Fruit fly (Drosophila melanogaster) whole organism, prepupa: ENCODE results near the gene CG5953.
A peak's percentile ranks its signal among the peaks of the same experiment; 100 is the strongest.

Experiments
- Blimp-1 ChIP-seq: fragments of 200-800 bp; sonication (Bioruptor generic); optimal IDR thresholded peaks from 3 replicates; lab custom pipeline; 2017; ENCODE audit warnings: missing biosample characterization, missing genetic modification characterization, mild to moderate bottlenecking, moderate library complexity, missing genetic modification reagents
- CG10631 ChIP-seq: fragments of 200-800 bp; sonication (Bioruptor generic); optimal IDR thresholded peaks from 2 replicates; lab custom pipeline; 2016; ENCODE audit warnings: missing biosample characterization, missing genetic modification characterization
- CG11294 ChIP-seq: fragments of 200-800 bp; sonication (Bioruptor generic); IDR thresholded peaks from 2 replicates; pipeline ENCODE4 v1.3.6; 2022; ENCODE audit warnings: missing biosample characterization, missing genetic modification characterization
- CG11762 ChIP-seq: fragments of 200-800 bp; sonication (Bioruptor generic); optimal IDR thresholded peaks from 3 replicates; lab custom pipeline; 2016; ENCODE audit warnings: missing biosample characterization, missing genetic modification characterization; ENCODE audit not compliant: insufficient read depth
- CG15336 ChIP-seq: fragments of 200-800 bp; sonication (Bioruptor generic); IDR thresholded peaks from 2 replicates; pipeline ENCODE4 v1.3.6; 2022; ENCODE audit warnings: missing biosample characterization, missing genetic modification characterization
- CG1621 ChIP-seq: fragments of 200-800 bp; sonication (Bioruptor generic); optimal IDR thresholded peaks from 3 replicates; lab custom pipeline; 2018; ENCODE audit warnings: missing biosample characterization, mild to moderate bottlenecking, missing genetic modification characterization
- CG3032 ChIP-seq: fragments of 200-800 bp; optimal IDR thresholded peaks from 2 replicates; lab custom pipeline; 2019; ENCODE audit warnings: missing biosample characterization, mild to moderate bottlenecking, missing genetic modification characterization, moderate library complexity
- CG32006 ChIP-seq: fragments of 200-800 bp; sonication (Bioruptor generic); optimal IDR thresholded peaks from 3 replicates; lab custom pipeline; 2017; ENCODE audit warnings: missing biosample characterization, mild to moderate bottlenecking, missing genetic modification characterization
- CG3919 ChIP-seq: fragments of 200-800 bp; sonication (Bioruptor generic); optimal IDR thresholded peaks from 3 replicates; lab custom pipeline; 2016; ENCODE audit warnings: missing biosample characterization, missing genetic modification characterization
- CG4318 ChIP-seq: fragments of 200-800 bp; sonication (Bioruptor generic); optimal IDR thresholded peaks from 3 replicates; lab custom pipeline; 2017; ENCODE audit warnings: missing biosample characterization, mild to moderate bottlenecking, missing genetic modification characterization
- CG6163 ChIP-seq: fragments of 200-800 bp; sonication (Bioruptor generic); IDR thresholded peaks from 3 replicates; pipeline ENCODE4 v1.3.6; 2022; ENCODE audit warnings: missing biosample characterization, missing genetic modification characterization
- CG6808 ChIP-seq: fragments of 200-800 bp; sonication (Bioruptor generic); optimal IDR thresholded peaks from 3 replicates; lab custom pipeline; 2017; ENCODE audit warnings: missing biosample characterization, missing genetic modification characterization, mild to moderate bottlenecking, moderate library complexity, missing genetic modification reagents
- CG7368 ChIP-seq: fragments of 200-800 bp; sonication (Bioruptor generic); optimal IDR thresholded peaks from 3 replicates; lab custom pipeline; 2016; ENCODE audit warnings: missing biosample characterization, missing genetic modification characterization
- CG8119 ChIP-seq: fragments of 200-800 bp; sonication (Bioruptor generic); IDR thresholded peaks from 3 replicates; pipeline ENCODE4 v1.3.6; 2022; ENCODE audit warnings: missing biosample characterization, missing genetic modification characterization
- CG8319 ChIP-seq: fragments of 200-800 bp; sonication (Bioruptor generic); optimal IDR thresholded peaks from 3 replicates; lab custom pipeline; 2016; ENCODE audit warnings: missing biosample characterization, missing genetic modification characterization
- CG8632 ChIP-seq: fragments of 200-800 bp; sonication (Bioruptor generic); optimal IDR thresholded peaks from 3 replicates; lab custom pipeline; 2016; ENCODE audit warnings: missing biosample characterization, missing genetic modification characterization
- Eip78C ChIP-seq: fragments of 200-800 bp; sonication (Bioruptor generic); peaks from one replicate; lab custom pipeline; 2016; ENCODE audit warnings: missing biosample characterization, missing genetic modification characterization
- Eip93F ChIP-seq: fragments of 200-800 bp; sonication (Bioruptor generic); optimal IDR thresholded peaks from 2 replicates; lab custom pipeline; 2016; ENCODE audit warnings: missing biosample characterization, mild to moderate bottlenecking, missing genetic modification characterization
- Ets21C ChIP-seq: fragments of 200-800 bp; sonication (Bioruptor generic); optimal IDR thresholded peaks from 3 replicates; lab custom pipeline; 2016; ENCODE audit warnings: missing biosample characterization, missing genetic modification characterization
- Ets96B ChIP-seq: fragments of 200-800 bp; optimal IDR thresholded peaks from 2 replicates; lab custom pipeline; 2019; ENCODE audit warnings: missing biosample characterization, mild to moderate bottlenecking, missing genetic modification characterization, moderate library complexity
- Gug ChIP-seq: fragments of 200-800 bp; sonication (Bioruptor generic); IDR thresholded peaks from 2 replicates; pipeline ENCODE4 v1.3.6; 2022; ENCODE audit warnings: missing biosample characterization, missing genetic modification characterization
- Hr38 ChIP-seq: sonication (Bioruptor generic); optimal IDR thresholded peaks from 2 replicates; lab custom pipeline; 2016; ENCODE audit warnings: missing biosample characterization, missing genetic modification characterization
- Hr39 ChIP-seq: fragments of 200-800 bp; sonication (Bioruptor generic); optimal IDR thresholded peaks from 2 replicates; lab custom pipeline; 2016; ENCODE audit warnings: missing biosample characterization, missing genetic modification characterization
- Hr4 ChIP-seq: fragments of 200-800 bp; sonication (Bioruptor generic); optimal IDR thresholded peaks from 3 replicates; lab custom pipeline; 2016; ENCODE audit warnings: missing biosample characterization, missing genetic modification characterization
- Met ChIP-seq: fragments of 200-800 bp; sonication (Bioruptor generic); optimal IDR thresholded peaks from 3 replicates; lab custom pipeline; 2016; ENCODE audit warnings: missing biosample characterization, missing genetic modification characterization
- OdsH ChIP-seq: fragments of 200-800 bp; sonication (Bioruptor generic); optimal IDR thresholded peaks from 3 replicates; lab custom pipeline; 2016; ENCODE audit warnings: missing biosample characterization, missing genetic modification characterization
- Smox ChIP-seq: fragments of 200-800 bp; sonication (Bioruptor generic); optimal IDR thresholded peaks from 3 replicates; lab custom pipeline; 2016; ENCODE audit warnings: missing biosample characterization, missing genetic modification characterization
- Sox14 ChIP-seq: fragments of 200-800 bp; sonication (Bioruptor generic); optimal IDR thresholded peaks from 3 replicates; lab custom pipeline; 2016; ENCODE audit warnings: missing biosample characterization, missing genetic modification characterization
- Sox15 ChIP-seq: fragments of 200-800 bp; sonication (Bioruptor generic); optimal IDR thresholded peaks from 3 replicates; lab custom pipeline; 2016; ENCODE audit warnings: missing biosample characterization, missing genetic modification characterization
- acj6 ChIP-seq: fragments of 200-800 bp; sonication (Bioruptor generic); optimal IDR thresholded peaks from 3 replicates; lab custom pipeline; 2016; ENCODE audit warnings: missing biosample characterization, missing genetic modification characterization
- dac ChIP-seq: fragments of 200-800 bp; sonication (Bioruptor generic); optimal IDR thresholded peaks from 2 replicates; lab custom pipeline; 2017; ENCODE audit warnings: missing biosample characterization, mild to moderate bottlenecking, missing genetic modification characterization
- eg ChIP-seq: fragments of 200-800 bp; sonication (Bioruptor generic); IDR thresholded peaks from 3 replicates; pipeline ENCODE4 v1.3.6; 2022; ENCODE audit warnings: missing biosample characterization, missing genetic modification characterization
- esn ChIP-seq: fragments of 200-800 bp; sonication (Bioruptor generic); optimal IDR thresholded peaks from 2 replicates; lab custom pipeline; 2016; ENCODE audit warnings: missing biosample characterization, mild to moderate bottlenecking, missing genetic modification characterization, moderate library complexity
- fd59A ChIP-seq: fragments of 200-800 bp; sonication (Bioruptor generic); optimal IDR thresholded peaks from 2 replicates; lab custom pipeline; 2017; ENCODE audit warnings: missing biosample characterization, mild to moderate bottlenecking, missing genetic modification characterization, missing genetic modification reagents
- fd85E ChIP-seq: fragments of 200-800 bp; sonication (Bioruptor generic); optimal IDR thresholded peaks from 3 replicates; lab custom pipeline; 2016; ENCODE audit warnings: missing biosample characterization, missing genetic modification characterization
- fkh ChIP-seq: fragments of 200-800 bp; sonication (Bioruptor generic); optimal IDR thresholded peaks from 3 replicates; lab custom pipeline; 2017; ENCODE audit warnings: missing biosample characterization, mild to moderate bottlenecking, missing genetic modification characterization, moderate library complexity
- lz ChIP-seq: fragments of 200-800 bp; sonication (Bioruptor generic); optimal IDR thresholded peaks from 3 replicates; lab custom pipeline; 2016; ENCODE audit warnings: missing biosample characterization, missing genetic modification characterization
- net ChIP-seq: fragments of 200-800 bp; sonication (Bioruptor generic); optimal IDR thresholded peaks from 3 replicates; lab custom pipeline; 2016; ENCODE audit warnings: missing biosample characterization, missing genetic modification characterization
- pdm3 ChIP-seq: fragments of 200-800 bp; sonication (Bioruptor generic); optimal IDR thresholded peaks from 3 replicates; lab custom pipeline; 2016; ENCODE audit warnings: missing biosample characterization, missing genetic modification characterization
- salr ChIP-seq, 2 experiments: fragments of 200-800 bp; sonication (Bioruptor generic); optimal IDR thresholded peaks; 3 replicates each; lab custom pipeline; 2016 to 2018; ENCODE audit warnings: missing biosample characterization in 2 of 2, missing genetic modification characterization in 2 of 2, mild to moderate bottlenecking in 1 of 2
- spab ChIP-seq: fragments of 200-800 bp; sonication (Bioruptor generic); optimal IDR thresholded peaks from 2 replicates; lab custom pipeline; 2017; ENCODE audit warnings: missing biosample characterization, mild to moderate bottlenecking, missing genetic modification characterization, missing genetic modification reagents
- ss ChIP-seq, 2 experiments: fragments of 200-800 bp; sonication (Bioruptor generic); optimal IDR thresholded peaks; 2 replicates in 1 of 2; 3 replicates in 1 of 2; lab custom pipeline; 2017 to 2018; ENCODE audit warnings: mild to moderate bottlenecking in 2 of 2, missing biosample characterization in 2 of 2, missing genetic modification characterization in 2 of 2, moderate library complexity in 1 of 2
- svp ChIP-seq: fragments of 200-800 bp; sonication (Bioruptor generic); peaks from one replicate; lab custom pipeline; 2016; ENCODE audit warnings: missing biosample characterization, missing genetic modification characterization
- topi ChIP-seq: fragments of 200-800 bp; sonication (Bioruptor generic); optimal IDR thresholded peaks from 3 replicates; lab custom pipeline; 2016; ENCODE audit warnings: missing biosample characterization, missing genetic modification characterization
- vri ChIP-seq: fragments of 200-800 bp; sonication (Bioruptor generic); optimal IDR thresholded peaks from 3 replicates; lab custom pipeline; 2016; ENCODE audit warnings: missing biosample characterization, mild to moderate bottlenecking, missing genetic modification characterization

The CG5953 gene

dm6 chr2L:16500469-16500868 is 32.2 kb downstream of the CG5953 start (continued):
- TF ChIP-seq Smox (GFP tag; lab: Kevin White, UChicago) (peak; percentile 81), acj6 (peak; percentile 92), OdsH (GFP tag; lab: Kevin White, UChicago) (peak; percentile 91), Ets96B (tag; lab: Kevin White, UChicago) (peak; percentile 73), CG6808 (GFP tag; lab: Kevin White, UChicago) (peak; percentile 74), salr (GFP tag; optimal IDR thresholded peaks at IDR 0.05; lab: Kevin White, UChicago) (peak; percentile 57 to 68), Eip78C (peak; percentile 96), svp (GFP tag; lab: Kevin White, UChicago) (peak; percentile 92), CG10631 (GFP tag; lab: Kevin White, UChicago) (peak; percentile 87), fd85E (peak; percentile 56), CG3032 (tag; lab: Kevin White, UChicago) (peak; percentile 67), esn (GFP tag; lab: Kevin White, UChicago) (peak; percentile 87), CG1621 (tag; lab: Kevin White, UChicago) (peak; percentile 80), CG11294 (GFP tag; lab: Robert Waterston, UW) (peak; percentile 86), CG7368 (GFP tag; lab: Kevin White, UChicago) (peak; percentile 85), Blimp-1 (GFP tag; lab: Kevin White, UChicago) (peak; percentile 2), Hr38 (no peak), CG8632 (GFP tag; lab: Kevin White, UChicago) (peak; percentile 81), net (GFP tag; lab: Kevin White, UChicago) (peak; percentile 87), Met (peak; percentile 90), fd59A (GFP tag; lab: Kevin White, UChicago) (peak; percentile 81), Gug (GFP tag; lab: Robert Waterston, UW) (peak; percentile 86), fkh (GFP tag; lab: Kevin White, UChicago) (peak; percentile 37), ss (GFP tag; optimal IDR thresholded peaks at IDR 0.05; lab: Kevin White, UChicago) (peak; percentile 56 to 73), CG4318 (GFP tag; lab: Kevin White, UChicago) (peak; percentile 83), Hr39 (GFP tag; lab: Kevin White, UChicago) (peak; percentile 87), Ets21C (GFP tag; lab: Kevin White, UChicago) (peak; percentile 74), pdm3 (GFP tag; lab: Kevin White, UChicago) (peak; percentile 92), vri (GFP tag; lab: Kevin White, UChicago) (peak; percentile 64), CG11762 (GFP tag; lab: Kevin White, UChicago) (peak; percentile 77), CG8319 (GFP tag; lab: Kevin White, UChicago) (peak; percentile 59), lz (peak; percentile 82), Eip93F (peak; percentile 54)

- TF ChIP-seq fd85E: no peak
- TF ChIP-seq Sox15: no peak
- peak; percentile 56 for TF ChIP-seq fkh (GFP tag; lab: Kevin White, UChicago)
Measured at dm6 chr2L:16499559-16499958, 33.1 kb downstream of the CG5953 start.

- TF ChIP-seq CG7368 (GFP tag; lab: Kevin White, UChicago) (peak; percentile 14), topi (GFP tag; lab: Kevin White, UChicago) (peak; percentile 38), pdm3 (GFP tag; lab: Kevin White, UChicago) (peak; percentile 70), CG10631 (GFP tag; lab: Kevin White, UChicago) (peak; percentile 52), dac (GFP tag; lab: Kevin White, UChicago) (no peak), net (GFP tag; lab: Kevin White, UChicago) (peak; percentile 29), CG3919 (GFP tag; lab: Kevin White, UChicago) (peak; percentile 26), CG11294 (GFP tag; lab: Robert Waterston, UW) (peak; percentile 64), spab (GFP tag; lab: Kevin White, UChicago) (no peak), Hr4 (peak; percentile 68), CG32006 (GFP tag; lab: Kevin White, UChicago) (peak; percentile 65), CG6163 (GFP tag; lab: Robert Waterston, UW) (peak; percentile 25; the same call in 1 of the 3 replicates), Sox15 (peak; percentile 8), CG4318 (GFP tag; lab: Kevin White, UChicago) (no peak), salr (GFP tag; optimal IDR thresholded peaks at IDR 0.05; lab: Kevin White, UChicago) (peak in 1 of 2 experiments; percentile 41), Smox (GFP tag; lab: Kevin White, UChicago) (peak; percentile 53), CG8632 (GFP tag; lab: Kevin White, UChicago) (peak; percentile 28), lz (peak; percentile 57), acj6 (peak; percentile 43), OdsH (GFP tag; lab: Kevin White, UChicago) (peak; percentile 40), CG1621 (tag; lab: Kevin White, UChicago) (no peak), Sox14 (peak; percentile 46), Gug (GFP tag; lab: Robert Waterston, UW) (peak; percentile 49), CG6808 (GFP tag; lab: Kevin White, UChicago) (no peak), CG8119 (GFP tag; lab: Robert Waterston, UW) (peak; percentile 73), fd85E (no peak), CG15336 (GFP tag; lab: Robert Waterston, UW) (peak; percentile 72), CG11762 (GFP tag; lab: Kevin White, UChicago) (peak; percentile 6), CG8319 (GFP tag; lab: Kevin White, UChicago) (no peak), eg (GFP tag; lab: Robert Waterston, UW) (peak; percentile 77)
Measured at dm6 chr2L:16498100-16498499, 34.6 kb downstream of the CG5953 start.
